Worm (Caenorhabditis elegans) whole organism, midembryonic: ENCODE data around the gene ntl-9.

Source experiments
- T22C8.4 ChIP-seq: fragments of 200-800 bp; sonication (Bioruptor generic); IDR thresholded peaks from 2 replicates; pipeline ENCODE4 v1.3.6; 2022; ENCODE audit warnings: missing genetic modification characterization, missing compliant biosample characterization
- flt-1 ChIP-seq: fragments of 200-800 bp; sonication (Bioruptor generic); IDR thresholded peaks from 2 replicates; pipeline ENCODE4 v1.3.6; 2022; ENCODE audit warnings: missing genetic modification characterization, missing compliant biosample characterization
- ztf-29 ChIP-seq: fragments of 200-800 bp; sonication (Bioruptor generic); IDR thresholded peaks from 2 replicates; pipeline ENCODE4 v1.3.6; 2022; ENCODE audit warnings: missing genetic modification reagents, missing genetic modification characterization, missing compliant biosample characterization

ce11 chrIII:4934896-4935628, 9.3 kb upstream of the ntl-9 start, which contains the start of gene mrps-18C:
- TF ChIP-seq flt-1 (GFP tag; lab: Robert Waterston, UW): no peak
- TF ChIP-seq ztf-29 (GFP tag; lab: Robert Waterston, UW): no peak
- TF ChIP-seq T22C8.4: no peak
